Worm (Caenorhabditis elegans) whole organism, L4/young adult: ENCODE data around the gene M163.11.

Experiments used
- W03F9.2 ChIP-seq: fragments of 150-350 bp; optimal IDR thresholded peaks from 2 replicates; lab custom pipeline; 2014; ENCODE audit warnings: missing biosample characterization, missing genetic modification characterization
- dao-5 ChIP-seq: sonication (generic microtip); optimal IDR thresholded peaks from 2 replicates; lab custom pipeline; 2016; ENCODE audit warnings: missing genotype, missing genetic modification characterization, moderate library complexity, missing compliant biosample characterization
- him-1 ChIP-seq: sonication (generic microtip); optimal IDR thresholded peaks from 2 replicates; lab custom pipeline; 2016; ENCODE audit warnings: missing genotype, missing genetic modification reagents, missing genetic modification characterization, missing compliant biosample characterization

The M163.11 gene

DNA sequence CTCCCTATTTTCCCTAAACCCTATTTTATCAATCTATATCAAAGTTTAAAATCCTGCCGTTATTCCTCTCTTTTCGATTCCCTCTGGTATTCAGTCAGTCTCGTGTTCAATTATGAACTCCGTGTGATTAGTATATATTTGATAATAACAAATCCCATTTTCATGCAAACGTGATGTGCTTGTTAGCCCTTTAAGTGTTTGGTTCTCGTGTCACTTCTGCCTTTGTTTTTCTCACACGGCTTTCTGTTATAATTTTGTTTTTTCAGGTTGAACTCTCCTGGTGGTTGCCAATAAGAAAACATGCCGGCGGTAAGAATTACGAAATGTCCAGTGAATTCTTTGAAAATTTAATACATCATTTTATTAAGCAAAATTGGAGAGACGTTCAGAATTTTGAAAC is 12.6 kb upstream of the M163.11 start, which contains the start of gene M163.21:
TSS of gene M163.21 (plus strand) at position 301 of the 400 bp plus-strand sequence.
- TF ChIP-seq dao-5 (tag; lab: Kevin White, UChicago) (no peak), W03F9.2 (tag; lab: Kevin White, UChicago) (no peak), him-1 (tag; lab: Kevin White, UChicago) (no peak)

ce11 chrX:14469284-14469683 is 9.9 kb upstream of the M163.11 start, which contains the start of gene M163.9:
M163.9 (plus strand) TSS chrX:14469584.
- TF ChIP-seq dao-5 (tag; lab: Kevin White, UChicago) (no peak), him-1 (tag; lab: Kevin White, UChicago) (no peak), W03F9.2 (tag; lab: Kevin White, UChicago) (no peak)

DNA sequence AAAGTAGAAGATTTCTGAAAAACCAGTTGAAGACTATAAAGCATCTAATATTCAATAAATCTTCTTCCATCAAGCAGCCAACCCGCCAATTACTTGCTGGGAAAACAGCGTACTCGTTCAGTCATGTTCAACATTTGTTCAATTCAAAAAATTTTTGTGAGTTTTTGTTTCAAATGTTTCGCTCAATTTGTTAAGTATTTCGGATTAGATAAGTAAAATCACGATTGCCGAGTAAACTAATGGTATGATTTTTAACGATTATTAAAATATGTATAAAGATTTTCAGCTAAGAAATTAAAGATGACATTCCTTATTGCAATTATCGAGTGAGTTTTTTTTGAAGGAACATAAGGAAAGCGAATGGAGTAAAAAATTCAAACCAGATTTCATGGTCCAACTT is 8.5 kb upstream of the M163.11 start, which contains the start of gene M163.10:
TSS of gene M163.10 (plus strand) at position 301 of the 400 bp plus-strand sequence.
- TF ChIP-seq dao-5 (tag; lab: Kevin White, UChicago) (no peak), him-1 (tag; lab: Kevin White, UChicago) (no peak), W03F9.2 (tag; lab: Kevin White, UChicago) (no peak)

- TF ChIP-seq dao-5 (tag; lab: Kevin White, UChicago) (no peak), him-1 (tag; lab: Kevin White, UChicago) (no peak), W03F9.2 (tag; lab: Kevin White, UChicago) (no peak)
Observed at ce11 chrX:14473740-14474139, 5.4 kb upstream of the M163.11 start, which contains the start of gene M163.5. M163.5 (plus strand) TSS chrX:14474040.

DNA sequence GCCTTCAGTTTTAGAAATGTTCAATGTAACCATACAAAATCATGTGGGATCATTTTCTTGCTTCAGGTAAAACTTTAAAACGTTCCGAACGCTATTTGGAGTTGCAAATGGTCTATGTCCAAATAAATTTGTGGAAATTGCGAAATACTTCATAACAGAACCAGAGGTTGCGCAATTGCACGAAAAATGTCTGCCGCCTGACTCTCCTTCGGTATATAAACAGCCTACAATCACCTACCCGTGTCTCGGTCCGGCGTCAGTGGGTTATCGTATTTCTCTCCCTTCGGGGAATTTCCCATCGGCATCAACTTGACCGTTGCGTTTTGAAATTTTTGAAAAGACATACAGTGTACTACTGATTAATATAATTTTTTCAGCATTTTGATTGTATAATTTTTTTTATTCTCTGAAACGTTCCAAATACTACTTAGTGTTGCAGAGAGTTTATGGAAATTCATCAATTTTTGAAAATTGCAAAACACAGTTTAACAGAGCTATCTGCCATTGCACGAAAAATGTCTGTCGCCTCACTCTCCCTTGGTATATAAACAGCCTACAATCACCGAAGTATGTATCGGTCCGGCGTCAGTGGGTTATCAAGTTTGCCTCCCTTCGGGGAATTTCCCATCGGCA is 2.4 kb upstream of the M163.11 start:
- TF ChIP-seq him-1 (tag; lab: Kevin White, UChicago) (no peak), W03F9.2 (tag; lab: Kevin White, UChicago) (peak; percentile 20), dao-5 (tag; lab: Kevin White, UChicago) (peak; percentile 4)

- TF ChIP-seq him-1 (tag; lab: Kevin White, UChicago) (no peak), dao-5 (tag; lab: Kevin White, UChicago) (no peak), W03F9.2 (tag; lab: Kevin White, UChicago) (no peak)
Observed at ce11 chrX:14477338-14477737, 1.8 kb upstream of the M163.11 start.

DNA sequence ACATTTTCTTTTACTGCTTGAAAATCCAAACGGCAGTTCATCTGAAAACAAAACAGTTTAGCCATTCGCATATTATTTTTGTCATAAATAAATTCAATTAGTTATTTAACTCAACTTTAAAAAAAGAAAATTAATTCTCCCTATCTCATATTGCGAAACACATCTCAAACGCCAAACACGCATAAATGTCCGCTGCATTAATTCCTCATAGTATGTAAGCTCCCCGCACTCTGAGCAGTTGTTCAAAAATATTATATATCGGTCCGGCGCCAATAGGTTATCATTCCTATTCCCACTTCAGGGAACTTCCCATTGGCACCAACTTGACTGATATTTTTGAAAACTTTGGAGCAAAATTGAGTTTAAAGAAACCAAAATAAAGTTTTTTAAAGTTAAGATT is 985 bp upstream of the M163.11 start:
- TF ChIP-seq dao-5 (tag; lab: Kevin White, UChicago) (no peak), him-1 (tag; lab: Kevin White, UChicago) (no peak)

DNA sequence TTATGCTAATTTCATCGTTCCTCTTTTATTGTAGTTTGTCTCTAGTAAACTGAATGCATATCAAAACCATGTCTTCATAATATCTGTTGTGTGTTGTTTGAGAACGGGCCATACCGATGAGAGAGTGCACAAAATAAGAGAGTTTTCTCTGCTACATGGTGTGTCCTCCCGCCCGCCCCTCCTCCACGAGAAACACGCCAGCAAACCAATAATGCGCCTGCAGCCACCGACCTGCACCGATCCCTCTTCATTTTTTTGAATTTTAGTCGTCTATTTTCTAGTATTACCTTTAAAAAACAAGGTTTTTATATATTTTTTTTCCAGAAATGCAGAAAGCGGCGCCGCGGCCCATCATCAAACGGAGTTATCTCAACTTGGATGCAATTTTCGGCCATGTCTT is 1.1 kb downstream of the M163.11 start, which contains the start of gene gfi-3:
TSS of gene gfi-3 (plus strand) at position 325 of the 400 bp plus-strand sequence.
- TF ChIP-seq dao-5 (tag; lab: Kevin White, UChicago) = no peak
- peak; percentile 41 for TF ChIP-seq W03F9.2 (tag; lab: Kevin White, UChicago)
- TF ChIP-seq him-1 (tag; lab: Kevin White, UChicago) = peak; percentile 4

ce11 chrX:14481637-14482036 is 2.5 kb downstream of the M163.11 start:
- TF ChIP-seq W03F9.2 (tag; lab: Kevin White, UChicago) = no peak
- TF ChIP-seq dao-5 (tag; lab: Kevin White, UChicago) = no peak
- TF ChIP-seq him-1 (tag; lab: Kevin White, UChicago) = no peak

DNA sequence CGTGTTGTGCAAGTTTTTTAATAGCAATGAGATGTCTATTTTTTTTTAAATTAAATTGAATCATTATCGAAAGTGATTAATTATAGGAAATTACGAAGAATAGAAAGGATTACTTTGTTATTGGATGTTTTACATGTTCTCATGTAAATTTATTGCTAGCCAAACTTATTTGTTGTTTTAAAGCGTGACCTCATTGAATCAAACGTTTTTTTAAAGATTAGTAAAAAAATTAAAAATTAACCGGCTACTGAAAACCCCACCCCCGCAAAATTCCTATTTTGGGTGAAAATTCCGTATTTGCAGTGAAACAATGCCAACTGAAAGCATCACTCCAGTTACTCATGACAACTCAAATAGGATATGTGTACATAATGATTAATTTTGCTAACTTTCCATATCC is 5.6 kb downstream of the M163.11 start, which contains the start of gene M163.8:
TSS of gene M163.8 (plus strand) at position 301 of the 400 bp plus-strand sequence.
- TF ChIP-seq him-1 (tag; lab: Kevin White, UChicago) (no peak), W03F9.2 (tag; lab: Kevin White, UChicago) (no peak), dao-5 (tag; lab: Kevin White, UChicago) (no peak)

DNA sequence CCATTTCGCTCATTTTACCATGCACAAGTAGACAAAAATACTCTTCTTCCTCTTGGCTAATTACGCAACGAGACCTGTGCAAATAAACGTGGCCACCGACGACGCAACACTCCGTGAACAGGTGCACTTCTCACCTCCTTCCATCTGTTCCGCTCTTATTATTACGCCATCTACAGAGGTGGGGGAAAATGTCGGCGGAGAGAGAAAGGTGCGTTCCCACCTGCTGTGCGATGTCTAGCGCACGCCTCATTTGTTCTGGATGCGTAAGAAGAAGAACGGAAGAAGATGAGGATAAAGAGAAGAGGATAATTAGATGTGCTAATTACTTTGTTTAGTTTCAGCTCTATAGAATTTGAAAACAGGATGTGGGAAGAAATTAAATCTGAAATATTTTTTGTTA is 7.3 kb downstream of the M163.11 start:
- TF ChIP-seq dao-5 (tag; lab: Kevin White, UChicago) (no peak), him-1 (tag; lab: Kevin White, UChicago) (no peak), W03F9.2 (tag; lab: Kevin White, UChicago) (no peak)

DNA sequence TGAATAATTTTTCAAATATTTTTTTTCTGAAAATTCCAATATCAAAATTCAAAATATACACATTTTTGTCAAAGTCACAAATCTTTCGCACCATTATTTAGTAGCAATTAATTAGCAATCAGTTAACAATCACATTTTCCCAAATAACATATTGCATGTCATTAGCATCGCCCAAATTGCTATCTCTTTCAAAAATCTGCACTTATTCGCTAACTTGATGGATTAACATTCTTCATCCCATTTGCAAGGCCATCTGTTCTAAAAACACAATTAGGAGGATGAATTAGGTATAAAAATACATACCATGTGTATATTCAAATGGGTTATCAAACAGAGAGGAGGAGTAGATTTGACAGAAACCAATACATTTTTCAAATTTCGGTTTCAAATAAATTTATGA is 8.2 kb downstream of the M163.11 start:
- no peak for TF ChIP-seq him-1 (tag; lab: Kevin White, UChicago)

- TF ChIP-seq dao-5 (tag; lab: Kevin White, UChicago) (no peak), him-1 (tag; lab: Kevin White, UChicago) (no peak)
Observed at ce11 chrX:14487832-14488231, 8.7 kb downstream of the M163.11 start.

ce11 chrX:14489945-14490344 is 10.8 kb downstream of the M163.11 start, which contains the start of gene his-24:
his-24 (plus strand) TSS chrX:14490094.
- no peak for TF ChIP-seq dao-5 (tag; lab: Kevin White, UChicago)
- no peak for TF ChIP-seq W03F9.2 (tag; lab: Kevin White, UChicago)
- TF ChIP-seq him-1 (tag; lab: Kevin White, UChicago) = no peak
